Fruit fly (Drosophila melanogaster): ENCODE data around the gene RFeSP.
A peak's percentile ranks its signal among the peaks of the same experiment; 100 is the strongest.

DNA sequence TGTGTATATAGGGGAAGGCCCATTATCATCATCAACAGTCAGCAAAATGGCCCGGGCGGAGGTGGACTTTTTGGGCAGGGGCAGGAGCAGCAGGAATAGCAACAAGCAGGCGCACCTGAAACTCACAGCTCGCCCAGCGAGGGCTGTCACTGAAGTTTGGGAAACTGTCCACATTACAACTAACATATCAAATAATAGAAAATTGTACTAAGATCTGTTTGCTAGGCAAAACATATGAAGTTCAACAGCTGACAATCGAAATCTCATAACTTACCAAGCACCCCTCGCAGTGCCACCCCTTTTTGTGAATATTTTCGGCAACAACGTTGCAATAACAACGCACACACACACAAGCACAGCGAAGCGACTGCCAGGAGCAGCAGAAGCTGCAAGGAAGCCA lies 10.8 kb upstream of the RFeSP start:
- peak; percentile 37 for TF ChIP-seq Mad (GFP tag; optimal IDR thresholded peaks at IDR 0.05)
- TF ChIP-seq p53 (GFP tag; optimal IDR thresholded peaks at IDR 0.05), result no peak

Measured in whole organism, embryonic.